Fruit fly (Drosophila melanogaster): ENCODE results near the gene CG14397.

The CG14397 gene

dm6 chr2L:21090958-21091357 is at the start of gene CG14397:
CG14397 (plus strand) TSS chr2L:21091227.
- TF ChIP-seq CG31388 (GFP tag; optimal IDR thresholded peaks at IDR 0.05) (no peak), Bdp1 (GFP tag; optimal IDR thresholded peaks at IDR 0.05) (no peak), Oli (tag; optimal IDR thresholded peaks at IDR 0.05) (no peak), Drgx (GFP tag; IDR thresholded peaks at IDR 0.05) (no peak), Gsc (GFP tag; IDR thresholded peaks at IDR 0.05) (no peak), Myb (GFP tag; optimal IDR thresholded peaks at IDR 0.05) (no peak), CG10431 (GFP tag; optimal IDR thresholded peaks at IDR 0.05) (no peak), CG9817 (tag; optimal IDR thresholded peaks at IDR 0.05) (no peak), CG15479 (GFP tag; optimal IDR thresholded peaks at IDR 0.05) (no peak), zfh1 (GFP tag; IDR thresholded peaks at IDR 0.05) (no peak), CG12219 (GFP tag; optimal IDR thresholded peaks at IDR 0.05) (no peak), CG15514 (GFP tag; optimal IDR thresholded peaks at IDR 0.05) (no peak), kni (GFP tag; optimal IDR thresholded peaks at IDR 0.05) (no peak), CG18262 (tag; optimal IDR thresholded peaks at IDR 0.05) (no peak), row (GFP tag; IDR thresholded peaks at IDR 0.05) (no peak), jing (GFP tag; optimal IDR thresholded peaks at IDR 0.05) (no peak), NFAT (GFP tag; IDR thresholded peaks at IDR 0.05) (no peak), CG7928 (GFP tag; optimal IDR thresholded peaks at IDR 0.05) (no peak), da (GFP tag; optimal IDR thresholded peaks at IDR 0.05) (no peak), CG8089 (GFP tag; optimal IDR thresholded peaks at IDR 0.05) (no peak), CG10654 (GFP tag; optimal IDR thresholded peaks at IDR 0.05) (no peak), CG18011 (GFP tag; optimal IDR thresholded peaks at IDR 0.05) (peak; percentile 88), bowl (GFP tag; IDR thresholded peaks at IDR 0.05) (no peak), CG13424 (tag; optimal IDR thresholded peaks at IDR 0.05) (no peak), Blimp-1 (GFP tag; optimal IDR thresholded peaks at IDR 0.05) (peak; percentile 66), Asciz (GFP tag; optimal IDR thresholded peaks at IDR 0.05) (peak; percentile 68)

dm6 chr2L:21051873-21052736 is 38.9 kb upstream of the CG14397 start, which contains the start of gene CG42238:
CG42238 (minus strand) TSS chr2L:21052164.
- TF ChIP-seq jigr1 (GFP tag; IDR thresholded peaks at IDR 0.05): no peak
- TF ChIP-seq C15 (GFP tag; IDR thresholded peaks at IDR 0.05): no peak
- no peak for TF ChIP-seq pita (GFP tag; optimal IDR thresholded peaks at IDR 0.05)
- TF ChIP-seq CG4820 (GFP tag; optimal IDR thresholded peaks at IDR 0.05): no peak
- TF ChIP-seq Nf-YB (GFP tag; optimal IDR thresholded peaks at IDR 0.05): no peak
- TF ChIP-seq HmgZ (tag; optimal IDR thresholded peaks at IDR 0.05): peak; percentile 54
- no peak for TF ChIP-seq esg (GFP tag; conservative IDR thresholded peaks at IDR 0.05)
- no peak for TF ChIP-seq CG7839 (tag; optimal IDR thresholded peaks at IDR 0.05)
- no peak for TF ChIP-seq grau (tag; optimal IDR thresholded peaks at IDR 0.05)
- TF ChIP-seq E2f1 (GFP tag; IDR thresholded peaks at IDR 0.05): peak; percentile 7; the same call in 1 of the 2 replicates
- no peak for TF ChIP-seq CG1529 (GFP tag; optimal IDR thresholded peaks at IDR 0.05)
- no peak for TF ChIP-seq lmd (GFP tag; IDR thresholded peaks at IDR 0.05)
- TF ChIP-seq bowl (GFP tag; IDR thresholded peaks at IDR 0.05): no peak
- TF ChIP-seq Hmr (GFP tag; optimal IDR thresholded peaks at IDR 0.05): no peak
- TF ChIP-seq ewg (GFP tag; optimal IDR thresholded peaks at IDR 0.05): no peak
- TF ChIP-seq CG7987 (GFP tag; optimal IDR thresholded peaks at IDR 0.05): peak; percentile 28
- no peak; the same call in 2 of the 3 replicates for TF ChIP-seq CG16813 (GFP tag; IDR thresholded peaks at IDR 0.05; ENCODE audit: partially characterized antibody)
- peak; percentile 27; the same call in 1 of the 3 replicates for TF ChIP-seq zfh1 (GFP tag; IDR thresholded peaks at IDR 0.05)
- peak; percentile 61 for TF ChIP-seq vvl (GFP tag; IDR thresholded peaks at IDR 0.05)
- TF ChIP-seq CG13424 (tag; optimal IDR thresholded peaks at IDR 0.05): no peak
- TF ChIP-seq CG7271 (tag; optimal IDR thresholded peaks at IDR 0.05): no peak
- no peak for TF ChIP-seq kay (GFP tag; optimal IDR thresholded peaks at IDR 0.05)
- no peak for TF ChIP-seq CG9876 (GFP tag; optimal IDR thresholded peaks at IDR 0.05)
- no peak for TF ChIP-seq salm (tag; optimal IDR thresholded peaks at IDR 0.05)
- no peak for TF ChIP-seq B-H2 (GFP tag; optimal IDR thresholded peaks at IDR 0.05)
- TF ChIP-seq Oli (tag; optimal IDR thresholded peaks at IDR 0.05): no peak
- no peak for TF ChIP-seq fru (optimal IDR thresholded peaks at IDR 0.05)

Data from whole organism, embryonic.